Fruit fly (Drosophila melanogaster) whole organism, embryonic: ENCODE results near the gene Vha100-5.

Experiments
- CG15269 ChIP-seq: fragments of 200-800 bp; sonication (Bioruptor generic); optimal IDR thresholded peaks from 2 replicates; lab custom pipeline; 2018; ENCODE audit warnings: missing biosample characterization, mild to moderate bottlenecking, missing genetic modification characterization, moderate library complexity
- CG1603 ChIP-seq: fragments of 200-800 bp; sonication (Bioruptor generic); optimal IDR thresholded peaks from 2 replicates; lab custom pipeline; 2019; ENCODE audit warnings: missing biosample characterization, mild to moderate bottlenecking, missing genetic modification characterization, moderate library complexity
- CG6765 ChIP-seq: fragments of 200-800 bp; sonication (Bioruptor generic); optimal IDR thresholded peaks from 3 replicates; lab custom pipeline; 2017; ENCODE audit warnings: missing biosample characterization, mild to moderate bottlenecking, missing genetic modification characterization
- Hand ChIP-seq: fragments of 200-800 bp; sonication (Bioruptor generic); optimal IDR thresholded peaks from 2 replicates; lab custom pipeline; 2017; ENCODE audit warnings: mild to moderate bottlenecking, missing biosample characterization, missing genetic modification reagents, missing genetic modification characterization
- Hr39 ChIP-seq: fragments of >200 bp; optimal IDR thresholded peaks from 2 replicates; lab custom pipeline; 2017
- TFAM ChIP-seq: fragments of 200-800 bp; sonication (Bioruptor generic); optimal IDR thresholded peaks from 2 replicates; lab custom pipeline; 2017; ENCODE audit warnings: missing biosample characterization, missing genetic modification characterization, inconsistent platforms
- dpn ChIP-seq, 2 experiments: fragments of 200-800 bp; sonication (Bioruptor generic); optimal IDR thresholded peaks; 3 replicates each; lab custom pipeline; 2016; ENCODE audit warnings: missing biosample characterization in 2 of 2, missing genetic modification characterization in 2 of 2
- fru ChIP-seq: fragments of >200 bp; optimal IDR thresholded peaks from 2 replicates; lab custom pipeline; 2017
- gfzf ChIP-seq: fragments of 200-800 bp; sonication (Bioruptor generic); optimal IDR thresholded peaks from 2 replicates; lab custom pipeline; 2016; ENCODE audit warnings: missing biosample characterization, mild to moderate bottlenecking, missing genetic modification characterization, moderate library complexity
- kah ChIP-seq: fragments of 200-800 bp; sonication (Bioruptor generic); optimal IDR thresholded peaks from 2 replicates; lab custom pipeline; 2018; ENCODE audit warnings: missing biosample characterization, mild to moderate bottlenecking, missing genetic modification characterization
- vnd ChIP-seq: fragments of 200-800 bp; sonication (Bioruptor generic); IDR thresholded peaks from 3 replicates; pipeline ENCODE4 v1.3.6; 2022; ENCODE audit warnings: missing biosample characterization, missing genetic modification characterization; ENCODE audit not compliant: partially characterized antibody

dm6 chr2L:11792265-11792664, 53.5 kb downstream of the Vha100-5 start, which contains the start of gene Tsp33B:
- no peak for TF ChIP-seq dpn (GFP tag; optimal IDR thresholded peaks at IDR 0.05; lab: Kevin White, UChicago)
- TF ChIP-seq CG6765: no peak
- TF ChIP-seq Hand (GFP tag; lab: Kevin White, UChicago): no peak
- TF ChIP-seq TFAM (GFP tag; lab: Kevin White, UChicago): no peak
- no peak for TF ChIP-seq fru
- TF ChIP-seq CG15269 (tag; lab: Kevin White, UChicago): no peak
- TF ChIP-seq kah (GFP tag; lab: Kevin White, UChicago): no peak
- TF ChIP-seq gfzf (GFP tag; lab: Kevin White, UChicago): no peak
- TF ChIP-seq Hr39 (lab: Kevin White, UChicago): no peak
- no peak for TF ChIP-seq vnd (GFP tag; lab: Robert Waterston, UW)
- no peak for TF ChIP-seq CG1603
